Worm (Caenorhabditis elegans) whole organism, L4 larva: ENCODE measurements around the gene pqn-80.

ENCODE experiments used
- T20F7.1 ChIP-seq: fragments of 200-800 bp; sonication (Bioruptor generic); optimal IDR thresholded peaks from 2 replicates; lab custom pipeline; 2018; ENCODE audit warnings: mild to moderate bottlenecking, missing genetic modification characterization, missing compliant biosample characterization
- ZK546.5 ChIP-seq, 2 experiments: sonication (generic microtip); optimal IDR thresholded peaks; 2 replicates each; lab custom pipeline; 2017; ENCODE audit warnings: missing biosample characterization in 2 of 2, missing genetic modification characterization in 2 of 2
- aha-1 ChIP-seq: fragments of 150-350 bp; peaks from one replicate; lab custom pipeline; 2014; ENCODE audit warnings: missing biosample characterization, missing genetic modification characterization
- aly-2 ChIP-seq: sonication (generic microtip); optimal IDR thresholded peaks from 2 replicates; lab custom pipeline; 2018; ENCODE audit warnings: missing biosample characterization, missing genetic modification characterization
- ama-1 ChIP-seq: fragments of 150-350 bp; optimal IDR thresholded peaks from 2 replicates; lab custom pipeline; 2014; ENCODE audit warnings: inconsistent platforms, mixed read lengths
- attf-4 ChIP-seq: sonication (generic microtip); optimal IDR thresholded peaks from 3 replicates; lab custom pipeline; 2017; ENCODE audit warnings: missing biosample characterization, missing genetic modification characterization
- ceh-44 ChIP-seq: fragments of 200-800 bp; sonication (Bioruptor generic); IDR thresholded peaks from 2 replicates; pipeline ENCODE4 v1.3.6; 2022; ENCODE audit warnings: missing genetic modification reagents, missing genetic modification characterization, missing compliant biosample characterization
- daf-12 ChIP-seq: fragments of 150-350 bp; optimal IDR thresholded peaks from 2 replicates; lab custom pipeline; 2014; ENCODE audit warnings: missing biosample characterization, missing genetic modification reagents, missing genetic modification characterization
- daf-19 ChIP-seq: fragments of 200-800 bp; sonication (Bioruptor generic); conservative IDR thresholded peaks from 2 replicates; pipeline ENCODE4 v1.3.6; 2022; ENCODE audit warnings: missing genetic modification characterization, missing compliant biosample characterization
- daf-8 ChIP-seq: fragments of 200-800 bp; sonication (Bioruptor generic); IDR thresholded peaks from 2 replicates; pipeline ENCODE4 v1.3.6; 2022; ENCODE audit warnings: missing genetic modification characterization, missing compliant biosample characterization
- dmd-6 ChIP-seq: fragments of 200-800 bp; sonication (Bioruptor generic); IDR thresholded peaks from 2 replicates; pipeline ENCODE4 v1.3.6; 2022; ENCODE audit warnings: missing genetic modification reagents, missing genetic modification characterization, missing compliant biosample characterization
- egl-43 ChIP-seq: fragments of 200-800 bp; sonication (Bioruptor generic); IDR thresholded peaks from 2 replicates; pipeline ENCODE4 v1.3.6; 2022; ENCODE audit warnings: missing genetic modification reagents, missing genetic modification characterization, missing compliant biosample characterization
- fkh-10 ChIP-seq: fragments of 150-350 bp; optimal IDR thresholded peaks from 2 replicates; lab custom pipeline; 2014; ENCODE audit warnings: missing biosample characterization, missing genetic modification reagents, missing genetic modification characterization
- fos-1 ChIP-seq: fragments of 150-350 bp; optimal IDR thresholded peaks from 2 replicates; lab custom pipeline; 2014; ENCODE audit warnings: missing biosample characterization, missing genetic modification characterization
- gei-8 ChIP-seq: fragments of 200-800 bp; sonication (Bioruptor generic); optimal IDR thresholded peaks from 2 replicates; lab custom pipeline; 2018; ENCODE audit warnings: mild to moderate bottlenecking, missing genetic modification characterization, missing compliant biosample characterization
- lin-1 ChIP-seq: fragments of 200-800 bp; sonication (Bioruptor generic); IDR thresholded peaks from 2 replicates; pipeline ENCODE4 v1.3.6; 2022; ENCODE audit warnings: missing genetic modification reagents, missing genetic modification characterization, missing compliant biosample characterization
- lin-15B ChIP-seq: fragments of 150-350 bp; sonication (generic microtip); optimal IDR thresholded peaks from 3 replicates; lab custom pipeline; 2014; ENCODE audit warnings: missing biosample characterization, missing genetic modification characterization
- lin-38 ChIP-seq: fragments of 200-800 bp; sonication (Bioruptor generic); IDR thresholded peaks from 2 replicates; pipeline ENCODE4 v1.3.6; 2022; ENCODE audit warnings: missing genetic modification reagents, missing genetic modification characterization, missing compliant biosample characterization
- lin-39 ChIP-seq: fragments of 150-350 bp; optimal IDR thresholded peaks from 2 replicates; lab custom pipeline; 2014; ENCODE audit warnings: missing biosample characterization, missing genetic modification reagents, missing genetic modification characterization
- lir-3 ChIP-seq: sonication (generic microtip); optimal IDR thresholded peaks from 2 replicates; lab custom pipeline; 2016; ENCODE audit warnings: mild to moderate bottlenecking, missing genetic modification characterization, missing compliant biosample characterization
- lsy-2 ChIP-seq, 2 experiments: fragments of 150-350 bp in 1 of 2; sonication (generic microtip) in 1 of 2; optimal IDR thresholded peaks; 2 replicates each; lab custom pipeline; 2014 to 2017; ENCODE audit warnings: missing biosample characterization in 2 of 2, missing genetic modification characterization in 2 of 2
- mdt-29 ChIP-seq: fragments of 200-800 bp; sonication (Bioruptor generic); IDR thresholded peaks from 2 replicates; pipeline ENCODE4 v1.3.6; 2022; ENCODE audit warnings: missing genetic modification reagents, missing genetic modification characterization, missing compliant biosample characterization
- mep-1 ChIP-seq: fragments of 150-350 bp; sonication (generic microtip); optimal IDR thresholded peaks from 3 replicates; lab custom pipeline; 2014; ENCODE audit warnings: missing biosample characterization, missing genetic modification characterization
- mes-2 ChIP-seq: sonication (generic microtip); optimal IDR thresholded peaks from 2 replicates; lab custom pipeline; 2016; ENCODE audit warnings: missing genotype, mild to moderate bottlenecking, missing genetic modification characterization, missing compliant biosample characterization; ENCODE audit not compliant: poor library complexity, severe bottlenecking
- mxl-3 ChIP-seq: fragments of 200-800 bp; sonication (Bioruptor generic); optimal IDR thresholded peaks from 2 replicates; lab custom pipeline; 2018; ENCODE audit warnings: mild to moderate bottlenecking, missing genetic modification characterization, missing compliant biosample characterization
- nhr-111 ChIP-seq: fragments of 200-800 bp; sonication (Bioruptor generic); optimal IDR thresholded peaks from 2 replicates; lab custom pipeline; 2018; ENCODE audit warnings: mild to moderate bottlenecking, missing genetic modification characterization, missing compliant biosample characterization
- nhr-42 ChIP-seq: fragments of 200-800 bp; sonication (Bioruptor generic); IDR thresholded peaks from 2 replicates; pipeline ENCODE4 v1.3.6; 2022; ENCODE audit warnings: missing genetic modification characterization, missing compliant biosample characterization
- nhr-76 ChIP-seq: fragments of 150-350 bp; optimal IDR thresholded peaks from 2 replicates; lab custom pipeline; 2014; ENCODE audit warnings: missing biosample characterization, missing genetic modification characterization
- nhr-77 ChIP-seq: fragments of 150-350 bp; optimal IDR thresholded peaks from 2 replicates; lab custom pipeline; 2014; ENCODE audit warnings: missing biosample characterization, missing genetic modification characterization
- php-3 ChIP-seq: fragments of 200-800 bp; sonication (Bioruptor generic); IDR thresholded peaks from 2 replicates; pipeline ENCODE4 v1.3.6; 2022; ENCODE audit warnings: missing genetic modification reagents, missing genetic modification characterization, missing compliant biosample characterization
- snpc-1.2 ChIP-seq: fragments of 200-800 bp; sonication (Bioruptor generic); IDR thresholded peaks from 2 replicates; pipeline ENCODE4 v1.3.6; 2022; ENCODE audit warnings: missing genetic modification reagents, missing genetic modification characterization, missing compliant biosample characterization
- spr-1 ChIP-seq: sonication (generic microtip); optimal IDR thresholded peaks from 2 replicates; lab custom pipeline; 2016; ENCODE audit warnings: mild to moderate bottlenecking, missing genetic modification characterization, missing compliant biosample characterization
- unc-130 ChIP-seq: sonication (generic microtip); optimal IDR thresholded peaks from 2 replicates; lab custom pipeline; 2016; ENCODE audit warnings: missing genetic modification reagents, missing genetic modification characterization, missing compliant biosample characterization
- unc-39 ChIP-seq: sonication (generic microtip); optimal IDR thresholded peaks from 2 replicates; lab custom pipeline; 2017; ENCODE audit warnings: missing biosample characterization, missing genetic modification characterization
- vab-7 ChIP-seq: fragments of 200-800 bp; sonication (Bioruptor generic); IDR thresholded peaks from 2 replicates; pipeline ENCODE4 v1.3.6; 2022; ENCODE audit warnings: missing genetic modification reagents, missing genetic modification characterization, missing compliant biosample characterization
- zag-1 ChIP-seq: fragments of 150-350 bp; optimal IDR thresholded peaks from 2 replicates; lab custom pipeline; 2014; ENCODE audit warnings: missing biosample characterization, missing genetic modification characterization
- zfp-2 ChIP-seq: sonication (generic microtip); optimal IDR thresholded peaks from 2 replicates; lab custom pipeline; 2016; ENCODE audit warnings: mild to moderate bottlenecking, missing genetic modification characterization, missing compliant biosample characterization
- ztf-11 ChIP-seq: fragments of 150-350 bp; optimal IDR thresholded peaks from 2 replicates; lab custom pipeline; 2014; ENCODE audit warnings: missing biosample characterization, missing genetic modification characterization
- ztf-7 ChIP-seq: fragments of 150-350 bp; optimal IDR thresholded peaks from 2 replicates; lab custom pipeline; 2014; ENCODE audit warnings: missing biosample characterization, missing genetic modification characterization

The pqn-80 gene

DNA sequence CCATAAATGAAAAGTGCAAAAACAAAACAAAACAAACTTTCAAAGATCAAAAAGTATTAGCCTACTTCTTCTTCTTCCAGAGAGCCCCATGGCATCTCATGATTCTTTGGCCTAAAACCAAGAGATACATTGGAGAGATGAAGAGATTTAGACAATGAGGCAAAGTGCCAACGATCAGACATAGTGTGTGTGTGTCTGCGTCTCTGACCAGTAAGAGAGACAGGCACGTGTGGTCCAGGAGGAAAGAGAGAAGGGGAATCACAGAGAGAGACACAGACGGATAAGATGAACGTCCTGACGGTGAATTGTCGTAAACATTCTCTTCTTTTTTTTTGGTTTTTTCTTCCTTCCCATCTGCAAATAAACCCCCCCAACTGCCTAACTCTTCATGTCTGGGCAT lies 42.9 kb upstream of the pqn-80 start (continued):
- TF ChIP-seq ztf-11 (tag; lab: Kevin White, UChicago) (no peak), nhr-42 (GFP tag; lab: Robert Waterston, UW) (no peak), T20F7.1 (no peak), mes-2 (peak; percentile 82), unc-130 (GFP tag; lab: Kevin White, UChicago) (no peak), lin-39 (tag; lab: Kevin White, UChicago) (no peak), ZK546.5 (tag; optimal IDR thresholded peaks at IDR 0.05; lab: Kevin White, UChicago) (no peak), unc-39 (tag; lab: Kevin White, UChicago) (no peak), daf-19 (GFP tag; lab: Robert Waterston, UW) (no peak), nhr-76 (no peak), nhr-111 (GFP tag; lab: Kevin White, UChicago) (no peak), daf-8 (GFP tag; lab: Robert Waterston, UW) (no peak), zfp-2 (tag; lab: Kevin White, UChicago) (no peak), lin-15B (no peak), mdt-29 (no peak), ceh-44 (GFP tag; lab: Robert Waterston, UW) (no peak)

ce11 chrIII:12585842-12586241 lies 40.5 kb upstream of the pqn-80 start:
- no peak for TF ChIP-seq lir-3 (tag; lab: Kevin White, UChicago)
- no peak for TF ChIP-seq mep-1 (tag; lab: Kevin White, UChicago)
- no peak for TF ChIP-seq fos-1 (tag; lab: Kevin White, UChicago)
- TF ChIP-seq mxl-3 (GFP tag; lab: Kevin White, UChicago) = no peak
- no peak for TF ChIP-seq ZK546.5 (tag; optimal IDR thresholded peaks at IDR 0.05; lab: Kevin White, UChicago)

DNA sequence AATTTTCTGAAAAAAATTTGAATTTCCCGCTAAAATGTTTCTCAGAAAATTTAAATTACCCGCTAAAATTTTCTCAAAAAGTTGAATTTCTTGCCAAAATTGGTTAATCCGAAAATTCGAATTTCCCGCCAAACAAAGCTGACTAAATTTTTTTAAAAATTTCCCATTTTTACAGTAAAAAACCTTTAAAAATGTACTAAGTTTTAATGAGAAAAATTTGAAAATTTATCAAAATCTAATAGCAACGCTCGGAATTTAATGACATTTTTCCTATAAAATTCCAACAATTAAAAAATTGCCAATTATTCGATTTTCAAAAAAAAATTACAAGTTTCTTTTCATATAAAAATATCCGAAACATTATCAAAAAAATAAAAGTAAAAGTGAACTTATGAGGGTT lies 34.4 kb upstream of the pqn-80 start:
- TF ChIP-seq dmd-6 (GFP tag; lab: Robert Waterston, UW) (no peak), aha-1 (peak; percentile 91)

- no peak for TF ChIP-seq spr-1 (tag; lab: Kevin White, UChicago)
- TF ChIP-seq lsy-2 (tag; optimal IDR thresholded peaks at IDR 0.05; lab: Kevin White, UChicago) = peak in 1 of 2 experiments; percentile 3
- no peak for TF ChIP-seq nhr-77 (tag; lab: Kevin White, UChicago)
- TF ChIP-seq snpc-1.2 (GFP tag; lab: Robert Waterston, UW) = no peak
- no peak for TF ChIP-seq dmd-6 (GFP tag; lab: Robert Waterston, UW)
- TF ChIP-seq aly-2 (tag; lab: Kevin White, UChicago) = no peak
- TF ChIP-seq egl-43 (GFP tag; lab: Robert Waterston, UW) = no peak
- 0 out of 2 replicates have a peak, but pooled peaks have one; percentile 8 for TF ChIP-seq php-3 (GFP tag; lab: Robert Waterston, UW)
- no peak for TF ChIP-seq nhr-111 (GFP tag; lab: Kevin White, UChicago)
- no peak for TF ChIP-seq daf-12 (tag; lab: Kevin White, UChicago)
- peak; percentile 49 for TF ChIP-seq lin-38 (GFP tag; lab: Robert Waterston, UW)
- no peak for TF ChIP-seq lin-1 (GFP tag; lab: Robert Waterston, UW)
- no peak for TF ChIP-seq fkh-10 (GFP tag; lab: Kevin White, UChicago)
- no peak for TF ChIP-seq gei-8
- no peak for TF ChIP-seq vab-7 (GFP tag; lab: Robert Waterston, UW)
- no peak for TF ChIP-seq zfp-2 (tag; lab: Kevin White, UChicago)
- no peak for TF ChIP-seq attf-4 (tag; lab: Kevin White, UChicago)
- no peak for TF ChIP-seq ama-1 (lab: Kevin White, UChicago)
- TF ChIP-seq ztf-7 = no peak
- TF ChIP-seq zag-1 (tag; lab: Kevin White, UChicago) = no peak
Observed at ce11 chrIII:12595640-12596039, 30.7 kb upstream of the pqn-80 start.
